Fruit fly (Drosophila melanogaster): ENCODE results near the gene CG4069.
A peak's percentile ranks its signal among the peaks of the same experiment; 100 is the strongest.

The CG4069 gene

dm6 chr3L:12533392-12534070, 3.6 kb downstream of the CG4069 start, which contains the start of the genes Tsf2 and CG34242 (continued):
- TF ChIP-seq unpg (GFP tag; optimal IDR thresholded peaks at IDR 0.05), result peak; percentile 64
- TF ChIP-seq sr (GFP tag; IDR thresholded peaks at IDR 0.05), result peak; percentile 27; the same call in 1 of the 3 replicates
- peak in 1 of 2 experiments; percentile 6 for TF ChIP-seq dpn (GFP tag; optimal IDR thresholded peaks at IDR 0.05)
- no peak for TF ChIP-seq CG18599 (GFP tag; optimal IDR thresholded peaks at IDR 0.05)
- TF ChIP-seq dmrt99B (tag; optimal IDR thresholded peaks at IDR 0.05), result peak; percentile 81
- TF ChIP-seq prd (optimal IDR thresholded peaks at IDR 0.05), result no peak
- TF ChIP-seq prd (GFP tag; IDR thresholded peaks at IDR 0.05), result peak; percentile 96
- peak; percentile 60 for TF ChIP-seq ATbp (GFP tag; optimal IDR thresholded peaks at IDR 0.05)
- peak; percentile 42 for TF ChIP-seq CG8388 (GFP tag; optimal IDR thresholded peaks at IDR 0.05)
- peak; percentile 82 for TF ChIP-seq D19A (tag; optimal IDR thresholded peaks at IDR 0.05)
- peak; percentile 88 for TF ChIP-seq trem (tag; optimal IDR thresholded peaks at IDR 0.05)
- peak; percentile 50; the same call in 1 of the 2 replicates for TF ChIP-seq Ravus (GFP tag; IDR thresholded peaks at IDR 0.05)
- peak; percentile 2 for TF ChIP-seq org-1 (GFP tag; optimal IDR thresholded peaks at IDR 0.05)
- no peak for TF ChIP-seq CG9727 (GFP tag; optimal IDR thresholded peaks at IDR 0.05)
- no peak for TF ChIP-seq NC2β (GFP tag; optimal IDR thresholded peaks at IDR 0.05)
- TF ChIP-seq CG33557 (GFP tag; optimal IDR thresholded peaks at IDR 0.05), result no peak
- peak; percentile 95 for TF ChIP-seq ara (GFP tag; IDR thresholded peaks at IDR 0.05)
- peak; percentile 78 for TF ChIP-seq CG13296 (GFP tag; optimal IDR thresholded peaks at IDR 0.05)
- no peak for TF ChIP-seq schlank (tag; optimal IDR thresholded peaks at IDR 0.05)
- peak; percentile 66 for TF ChIP-seq Fer2 (tag; optimal IDR thresholded peaks at IDR 0.05)
- no peak for TF ChIP-seq CG13287 (GFP tag; IDR thresholded peaks at IDR 0.05; ENCODE audit: partially characterized antibody)
- peak; percentile 69 for TF ChIP-seq CG4424 (GFP tag; optimal IDR thresholded peaks at IDR 0.05)
- no peak for TF ChIP-seq CG5180 (GFP tag; optimal IDR thresholded peaks at IDR 0.05)
- peak; percentile 55 for TF ChIP-seq gt (GFP tag; IDR thresholded peaks at IDR 0.05)
- TF ChIP-seq CG17802 (tag; optimal IDR thresholded peaks at IDR 0.05), result peak; percentile 42
- peak; percentile 68 for TF ChIP-seq BtbVII (GFP tag; optimal IDR thresholded peaks at IDR 0.05)
- TF ChIP-seq CG2712 (tag; optimal IDR thresholded peaks at IDR 0.05), result peak; percentile 89
- no peak for TF ChIP-seq Camta (GFP tag; optimal IDR thresholded peaks at IDR 0.05)
- peak; percentile 91 for TF ChIP-seq Gug (GFP tag; IDR thresholded peaks at IDR 0.05)
- TF ChIP-seq pum (GFP tag; optimal IDR thresholded peaks at IDR 0.05), result no peak
- peak; percentile 92 for TF ChIP-seq CG14441 (GFP tag; IDR thresholded peaks at IDR 0.05)
- peak; percentile 87 for TF ChIP-seq YL-1 (GFP tag; optimal IDR thresholded peaks at IDR 0.05)
- TF ChIP-seq Xbp1 (GFP tag; optimal IDR thresholded peaks at IDR 0.05), result no peak
- TF ChIP-seq B-H1 (GFP tag; IDR thresholded peaks at IDR 0.05), result peak; percentile 54; the same call in 2 of the 3 replicates
- peak; percentile 87 for TF ChIP-seq dimm (GFP tag; IDR thresholded peaks at IDR 0.05)
- TF ChIP-seq croc (GFP tag; conservative IDR thresholded peaks at IDR 0.05), result peak; percentile 91
- TF ChIP-seq Stat92E (GFP tag; optimal IDR thresholded peaks at IDR 0.05), result peak in 1 of 3 experiments; percentile 26
- TF ChIP-seq nom (GFP tag; optimal IDR thresholded peaks at IDR 0.05), result peak; percentile 58
- peak; percentile 51 for TF ChIP-seq nau (GFP tag; optimal IDR thresholded peaks at IDR 0.05)
- TF ChIP-seq bcd (GFP tag; optimal IDR thresholded peaks at IDR 0.05), result peak; percentile 80
- TF ChIP-seq Rfx (GFP tag; IDR thresholded peaks at IDR 0.05), result peak; percentile 96
- peak; percentile 67 for TF ChIP-seq sens (GFP tag)
- no peak for TF ChIP-seq NC2α (GFP tag; optimal IDR thresholded peaks at IDR 0.05)
- TF ChIP-seq Abd-B (GFP tag; optimal IDR thresholded peaks at IDR 0.05), result no peak
- TF ChIP-seq CG6272 (GFP tag; IDR thresholded peaks at IDR 0.05), result peak; percentile 91
- peak; percentile 78; the same call in 1 of the 2 replicates for TF ChIP-seq sens-2 (GFP tag; IDR thresholded peaks at IDR 0.05)
- TF ChIP-seq CG4282 (GFP tag; optimal IDR thresholded peaks at IDR 0.05), result no peak
- peak; percentile 64 for TF ChIP-seq cwo (GFP tag; optimal IDR thresholded peaks at IDR 0.05)
- TF ChIP-seq Meics (GFP tag; optimal IDR thresholded peaks at IDR 0.05), result peak; percentile 88
